Worm (Caenorhabditis elegans) whole organism, L3 larva: ENCODE measurements around the gene T04B8.1.
"Not testable (repeated sequence)": the region's sequence is repeated elsewhere in the genome, so short reads cannot be mapped to it uniquely, and the experiment has no call there.

ENCODE experiments used
- R02D3.7 ChIP-seq: fragments of 150-350 bp; optimal IDR thresholded peaks from 2 replicates; lab custom pipeline; 2014; ENCODE audit warnings: missing biosample characterization, missing genetic modification characterization
- ama-1 ChIP-seq: fragments of 150-350 bp; optimal IDR thresholded peaks from 2 replicates; lab custom pipeline; 2018
- ceh-28 ChIP-seq: fragments of 150-350 bp; optimal IDR thresholded peaks from 2 replicates; lab custom pipeline; 2014; ENCODE audit warnings: missing biosample characterization, missing genetic modification reagents, missing genetic modification characterization
- ceh-82 ChIP-seq: fragments of 150-350 bp; optimal IDR thresholded peaks from 2 replicates; lab custom pipeline; 2014; ENCODE audit warnings: missing biosample characterization, missing genetic modification characterization
- ceh-9 ChIP-seq: sonication (generic microtip); optimal IDR thresholded peaks from 2 replicates; lab custom pipeline; 2018; ENCODE audit warnings: missing biosample characterization, missing genetic modification characterization
- daf-12 ChIP-seq: fragments of 150-350 bp; optimal IDR thresholded peaks from 2 replicates; lab custom pipeline; 2014; ENCODE audit warnings: missing biosample characterization, missing genetic modification reagents, missing genetic modification characterization
- elt-2 ChIP-seq: sonication (generic microtip); optimal IDR thresholded peaks from 2 replicates; lab custom pipeline; 2016; ENCODE audit warnings: missing genetic modification reagents, mild to moderate bottlenecking, missing genetic modification characterization, missing compliant biosample characterization
- fos-1 ChIP-seq: fragments of 150-350 bp; optimal IDR thresholded peaks from 2 replicates; lab custom pipeline; 2014; ENCODE audit warnings: missing biosample characterization, missing genetic modification characterization
- hmg-11 ChIP-seq: sonication (generic microtip); optimal IDR thresholded peaks from 2 replicates; lab custom pipeline; 2016; ENCODE audit warnings: missing genetic modification characterization, missing compliant biosample characterization
- lin-15B ChIP-seq: fragments of 150-350 bp; optimal IDR thresholded peaks from 2 replicates; lab custom pipeline; 2014; ENCODE audit warnings: missing biosample characterization, missing genetic modification characterization
- lin-39 ChIP-seq: fragments of 150-350 bp; optimal IDR thresholded peaks from 2 replicates; lab custom pipeline; 2018; ENCODE audit warnings: missing biosample characterization, missing genetic modification reagents, missing genetic modification characterization
- lsy-12 ChIP-seq: sonication (generic microtip); optimal IDR thresholded peaks from 2 replicates; lab custom pipeline; 2016; ENCODE audit warnings: mild to moderate bottlenecking, missing genetic modification characterization, missing compliant biosample characterization
- mdl-1 ChIP-seq: fragments of 150-350 bp; optimal IDR thresholded peaks from 2 replicates; lab custom pipeline; 2014; ENCODE audit warnings: missing biosample characterization, missing genetic modification characterization
- mml-1 ChIP-seq: fragments of 150-350 bp; sonication (generic microtip); optimal IDR thresholded peaks from 3 replicates; lab custom pipeline; 2014; ENCODE audit warnings: missing biosample characterization, missing genetic modification characterization
- nhr-23 ChIP-seq: fragments of 150-350 bp; optimal IDR thresholded peaks from 2 replicates; lab custom pipeline; 2014; ENCODE audit warnings: missing biosample characterization, missing genetic modification reagents, missing genetic modification characterization
- nhr-25 ChIP-seq: sonication (generic microtip); optimal IDR thresholded peaks from 2 replicates; lab custom pipeline; 2017; ENCODE audit warnings: missing biosample characterization, missing genetic modification characterization
- nhr-28 ChIP-seq: fragments of 150-350 bp; optimal IDR thresholded peaks from 2 replicates; lab custom pipeline; 2014; ENCODE audit warnings: missing biosample characterization, missing genetic modification characterization
- nhr-43 ChIP-seq: sonication (generic microtip); optimal IDR thresholded peaks from 2 replicates; lab custom pipeline; 2016; ENCODE audit warnings: mild to moderate bottlenecking, missing genetic modification characterization, missing compliant biosample characterization; ENCODE audit not compliant: poor library complexity, severe bottlenecking
- nhr-76 ChIP-seq: fragments of 150-350 bp; sonication (generic microtip); optimal IDR thresholded peaks from 5 replicates; lab custom pipeline; 2014; ENCODE audit warnings: missing biosample characterization, missing genetic modification characterization
- pha-4 ChIP-seq: fragments of 150-350 bp; optimal IDR thresholded peaks from 2 replicates; lab custom pipeline; 2014; ENCODE audit warnings: missing biosample characterization, missing genetic modification reagents, missing genetic modification characterization
- pqm-1 ChIP-seq: fragments of 150-350 bp; optimal IDR thresholded peaks from 2 replicates; lab custom pipeline; 2017; ENCODE audit warnings: missing biosample characterization, missing genetic modification characterization, inconsistent platforms
- snpc-4 ChIP-seq: fragments of 150-350 bp; optimal IDR thresholded peaks from 2 replicates; lab custom pipeline; 2014; ENCODE audit warnings: missing biosample characterization, missing genetic modification characterization
- tbx-2 ChIP-seq: sonication (generic microtip); optimal IDR thresholded peaks from 2 replicates; lab custom pipeline; 2016; ENCODE audit warnings: mild to moderate bottlenecking, missing genetic modification characterization, missing compliant biosample characterization
- zag-1 ChIP-seq: fragments of 150-350 bp; optimal IDR thresholded peaks from 2 replicates; lab custom pipeline; 2014; ENCODE audit warnings: missing biosample characterization, missing genetic modification characterization
- ztf-11 ChIP-seq: fragments of 150-350 bp; optimal IDR thresholded peaks from 2 replicates; lab custom pipeline; 2014; ENCODE audit warnings: missing biosample characterization, missing genetic modification characterization
- ztf-4 ChIP-seq: fragments of 150-350 bp; optimal IDR thresholded peaks from 2 replicates; lab custom pipeline; 2014; ENCODE audit warnings: missing biosample characterization, missing genetic modification characterization

The T04B8.1 gene

DNA sequence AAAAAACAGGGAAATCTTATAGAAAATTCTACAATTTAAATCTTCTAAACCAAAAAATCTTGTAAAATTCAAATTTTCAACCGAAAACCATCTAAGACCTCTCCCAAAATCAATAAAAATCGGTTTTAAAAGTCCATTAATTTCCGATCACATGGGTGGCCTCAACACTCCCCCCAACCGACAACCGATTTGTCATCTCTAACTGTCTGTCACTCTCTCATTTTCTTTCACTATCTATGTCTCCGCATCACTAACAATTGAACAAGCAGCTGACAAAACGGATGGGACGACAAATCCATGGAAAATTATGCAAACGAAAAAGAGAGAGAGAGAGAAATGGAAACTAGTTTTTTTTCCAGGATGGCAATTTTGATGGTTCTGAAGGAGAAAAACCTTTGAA is 31.1 kb upstream of the T04B8.1 start (continued):
- TF ChIP-seq elt-2 (tag; lab: Kevin White, UChicago) = no peak

DNA sequence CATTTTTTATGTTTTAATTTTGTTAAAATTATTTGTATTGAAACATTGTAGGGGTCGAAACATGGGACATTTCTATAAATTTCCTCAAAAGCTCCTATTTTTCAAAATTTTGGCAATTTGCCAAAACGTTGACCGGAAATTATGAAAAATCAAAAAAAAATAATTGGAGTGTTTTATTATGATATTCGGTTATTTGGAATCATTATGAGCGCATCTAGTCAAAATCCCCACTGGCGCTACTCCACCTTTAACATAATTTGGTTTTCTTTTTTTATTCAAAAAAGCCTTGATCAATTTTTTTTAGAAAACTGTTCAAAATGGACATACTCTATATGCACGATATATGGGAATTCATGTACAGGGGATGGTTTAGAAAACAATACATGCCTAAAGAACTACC is 28.8 kb upstream of the T04B8.1 start, which contains the start of gene W04H10.2:
Gene W04H10.2 (plus strand): TSS at position 301 of the 400 bp plus-strand sequence.
- TF ChIP-seq nhr-43 (no peak), ama-1 (no peak), ztf-4 (tag; lab: Kevin White, UChicago) (no peak), ceh-82 (no peak), zag-1 (no peak), snpc-4 (tag; lab: Kevin White, UChicago) (no peak), mdl-1 (tag; lab: Kevin White, UChicago) (no peak)

ce11 chrII:606033-606432 is 28.1 kb upstream of the T04B8.1 start, which contains the start of gene W04H10.5:
Gene W04H10.5 (plus strand): TSS chrII:606333.
- TF ChIP-seq ceh-82 (no peak), nhr-23 (tag; lab: Kevin White, UChicago) (no peak), pqm-1 (tag; lab: Kevin White, UChicago) (no peak)

- TF ChIP-seq fos-1 (tag; lab: Kevin White, UChicago) = no peak
- peak; percentile 22 for TF ChIP-seq nhr-25 (tag; lab: Kevin White, UChicago)
These were observed 25.7 kb upstream of the T04B8.1 start, which contains the start of gene W04H10.6 for ce11 chrII:608341-608740. Gene W04H10.6 (minus strand): TSS chrII:608441.

DNA sequence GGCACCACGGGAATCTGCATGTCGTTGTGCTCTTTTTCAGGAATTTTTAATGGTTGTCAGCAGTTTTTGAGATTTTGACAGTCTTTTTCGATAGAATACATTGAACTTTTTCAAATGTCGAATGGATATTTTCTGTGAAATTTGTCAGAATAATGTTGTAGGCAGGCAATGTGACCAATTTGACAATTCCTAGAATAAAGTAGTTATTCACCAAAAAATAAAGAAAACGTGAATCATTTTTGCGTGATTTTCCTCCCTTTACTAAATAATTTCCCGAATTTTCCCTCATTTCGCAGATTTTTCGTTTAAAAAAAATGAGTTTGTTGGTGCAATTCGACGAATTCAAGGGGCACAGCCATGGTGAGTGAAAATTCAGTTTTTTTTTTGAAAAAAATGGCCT is 25.3 kb upstream of the T04B8.1 start, which contains the start of gene W04H10.1:
Gene W04H10.1 (plus strand): TSS at position 301 of the 400 bp plus-strand sequence.
- TF ChIP-seq tbx-2 (tag; lab: Kevin White, UChicago) (no peak), nhr-25 (tag; lab: Kevin White, UChicago) (no peak), ceh-9 (tag; lab: Kevin White, UChicago) (no peak), lsy-12 (tag; lab: Kevin White, UChicago) (no peak), pha-4 (no peak), ztf-11 (no peak), nhr-76 (tag; lab: Kevin White, UChicago) (no peak)

DNA sequence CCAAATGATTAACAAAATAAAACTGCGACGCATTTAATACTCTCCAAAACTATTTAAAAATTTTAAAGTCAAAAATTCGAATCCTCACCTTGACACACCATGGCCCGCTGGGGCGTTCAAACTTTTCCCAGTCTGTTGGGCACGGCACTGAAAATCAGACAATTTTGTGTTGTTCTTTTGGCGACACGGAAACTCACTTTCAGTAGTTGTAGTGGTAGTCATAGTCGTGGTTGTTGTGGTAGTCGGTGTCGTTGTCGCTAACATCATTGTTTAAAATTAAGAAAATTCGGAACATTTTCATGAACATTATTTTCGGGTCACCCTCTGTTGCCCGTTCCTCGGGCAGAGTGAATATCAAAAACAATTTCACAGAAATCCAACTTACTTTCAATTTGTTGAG is 21.7 kb upstream of the T04B8.1 start, which contains the start of gene clec-118:
Gene clec-118 (minus strand): TSS at position 101 of the 400 bp plus-strand sequence.
- TF ChIP-seq daf-12, nhr-23, tbx-2 (tag; lab: Kevin White, UChicago): not testable (repeated sequence)

DNA sequence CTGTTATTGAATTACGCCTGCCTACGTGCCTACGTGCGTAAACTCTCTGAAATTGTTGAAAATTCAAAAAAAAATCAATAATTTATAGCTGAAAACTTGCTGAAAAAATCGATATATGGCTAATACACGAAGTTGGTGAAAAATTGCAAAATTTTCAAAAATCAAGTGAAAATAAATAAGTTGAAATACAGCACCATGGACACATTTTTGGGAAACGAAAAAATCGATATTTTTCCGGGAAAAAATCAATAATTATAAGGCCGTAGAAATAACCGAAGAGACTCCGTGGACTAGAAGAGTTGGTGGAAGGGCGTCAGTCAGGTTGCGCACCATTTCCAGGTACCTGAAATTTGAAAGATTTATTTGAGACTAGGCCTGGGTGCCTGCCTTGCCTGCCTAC is 19.4 kb upstream of the T04B8.1 start:
- TF ChIP-seq ztf-11 (no peak), ceh-28 (peak; percentile 84)

- TF ChIP-seq nhr-28 (tag; lab: Kevin White, UChicago) (no peak), elt-2 (tag; lab: Kevin White, UChicago) (peak; percentile 64), mml-1 (tag; lab: Kevin White, UChicago) (no peak), pqm-1 (tag; lab: Kevin White, UChicago) (peak; percentile 70), daf-12 (tag; lab: Kevin White, UChicago) (no peak), R02D3.7 (no peak), pha-4 (peak; percentile 63), lin-15B (tag; lab: Kevin White, UChicago) (no peak)
- TF ChIP-seq, all 47 proteins: peak for 3
These were observed 12.9 kb upstream of the T04B8.1 start for ce11 chrII:621141-621540.

DNA sequence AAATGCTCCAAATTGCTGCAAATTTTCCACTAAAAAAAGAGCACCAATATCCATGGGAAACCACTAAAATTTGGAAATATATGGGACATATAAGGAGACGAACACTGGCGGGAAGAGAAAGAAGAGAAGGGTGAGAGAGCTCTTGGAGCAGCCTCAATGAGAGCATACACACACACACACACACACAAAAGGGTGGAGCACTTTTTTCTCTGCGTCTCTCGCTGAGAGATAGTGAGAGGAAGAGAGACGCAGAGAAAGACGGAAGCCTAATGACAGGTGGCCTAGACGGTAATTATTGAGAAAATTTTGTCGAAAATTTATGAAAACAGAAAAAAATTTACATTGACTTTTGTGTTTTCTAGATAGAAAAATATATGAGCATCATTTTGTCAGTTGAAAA is 11.6 kb upstream of the T04B8.1 start:
- TF ChIP-seq pha-4 (peak; percentile 60), hmg-11 (tag; lab: Kevin White, UChicago) (peak; percentile 50), nhr-23 (tag; lab: Kevin White, UChicago) (no peak), lin-39 (tag; lab: Kevin White, UChicago) (peak; percentile 50), elt-2 (tag; lab: Kevin White, UChicago) (peak; percentile 28)
